Worm (Caenorhabditis elegans) whole organism, late embryonic: Measurements from ENCODE around the gene ttbk-8.2.

Experiments
- K02D7.2 ChIP-seq: sonication (generic microtip); optimal IDR thresholded peaks from 2 replicates; lab custom pipeline; 2017; ENCODE audit warnings: mild to moderate bottlenecking, missing genetic modification characterization, missing compliant biosample characterization
- ama-1 ChIP-seq: fragments of 150-350 bp; optimal IDR thresholded peaks from 2 replicates; lab custom pipeline; 2014
- ceh-22 ChIP-seq: sonication (generic microtip); optimal IDR thresholded peaks from 2 replicates; lab custom pipeline; 2017; ENCODE audit warnings: missing biosample characterization, missing genetic modification characterization
- fkh-10 ChIP-seq: fragments of 150-350 bp; optimal IDR thresholded peaks from 2 replicates; lab custom pipeline; 2014; ENCODE audit warnings: missing biosample characterization, missing genetic modification reagents, missing genetic modification characterization
- nfya-1 ChIP-seq: sonication (generic microtip); optimal IDR thresholded peaks from 2 replicates; lab custom pipeline; 2017; ENCODE audit warnings: missing genetic modification characterization, mild to moderate bottlenecking, missing compliant biosample characterization, antibody characterized with exemption, moderate library complexity
- nhr-11 ChIP-seq: fragments of 150-350 bp; optimal IDR thresholded peaks from 2 replicates; lab custom pipeline; 2014; ENCODE audit warnings: missing biosample characterization, missing genetic modification characterization
- pha-2 ChIP-seq: sonication (generic microtip); optimal IDR thresholded peaks from 2 replicates; lab custom pipeline; 2017; ENCODE audit warnings: mild to moderate bottlenecking, missing genetic modification characterization, missing compliant biosample characterization
- pha-4 ChIP-seq: fragments of 150-350 bp; optimal IDR thresholded peaks from 2 replicates; lab custom pipeline; 2018; ENCODE audit warnings: missing biosample characterization, missing genetic modification reagents, missing genetic modification characterization
- pqm-1 ChIP-seq: sonication (generic microtip); optimal IDR thresholded peaks from 2 replicates; lab custom pipeline; 2016; ENCODE audit warnings: missing genetic modification characterization, missing compliant biosample characterization
- rnt-1 ChIP-seq: sonication (generic microtip); optimal IDR thresholded peaks from 2 replicates; lab custom pipeline; 2016; ENCODE audit warnings: missing genetic modification characterization, missing compliant biosample characterization

- TF ChIP-seq pha-4 (tag; lab: Kevin White, UChicago) (no peak), fkh-10 (GFP tag; lab: Kevin White, UChicago) (no peak), rnt-1 (tag; lab: Kevin White, UChicago) (no peak), nhr-11 (tag; lab: Kevin White, UChicago) (no peak), nfya-1 (tag; lab: Kevin White, UChicago) (no peak), ama-1 (lab: Kevin White, UChicago) (no peak), K02D7.2 (no peak), ceh-22 (tag; lab: Kevin White, UChicago) (no peak), pqm-1 (tag; lab: Kevin White, UChicago) (no peak), pha-2 (tag; lab: Kevin White, UChicago) (no peak)
Measured at ce11 chrIV:5654203-5654602, 22.5 kb downstream of the ttbk-8.2 start.
